Worm (Caenorhabditis elegans) whole organism, young adult: ENCODE results near the gene tbc-6.

Experiments used
- B0035.1 ChIP-seq: sonication (generic microtip); optimal IDR thresholded peaks from 2 replicates; lab custom pipeline; 2016; ENCODE audit warnings: missing genetic modification characterization, mild to moderate bottlenecking, missing compliant biosample characterization, missing genotype, missing genetic modification reagents
- Y53F4B.3 ChIP-seq: fragments of 200-800 bp; sonication (Bioruptor generic); IDR thresholded peaks from 2 replicates; pipeline ENCODE4 v1.3.6; 2022; ENCODE audit warnings: missing genetic modification reagents, missing genetic modification characterization, missing compliant biosample characterization
- cebp-1 ChIP-seq, 2 experiments: fragments of 200-800 bp in 1 of 2; sonication (Bioruptor generic) in 1 of 2; sonication (generic microtip) in 1 of 2; IDR thresholded peaks in 1 of 2; optimal IDR thresholded peaks in 1 of 2; 2 replicates each; pipeline versions ENCODE4 v1.3.6 to Lab custom; 2017 to 2022; ENCODE audit warnings: missing compliant biosample characterization in 2 of 2, missing genetic modification characterization in 2 of 2, mild to moderate bottlenecking in 1 of 2, missing genetic modification reagents in 1 of 2, moderate library complexity in 1 of 2
- ceh-100 ChIP-seq: fragments of 200-800 bp; sonication (Bioruptor generic); IDR thresholded peaks from 2 replicates; pipeline ENCODE4 v1.3.6; 2022; ENCODE audit warnings: missing genetic modification reagents, missing genetic modification characterization, missing compliant biosample characterization
- ceh-91 ChIP-seq: fragments of 200-800 bp; sonication (Bioruptor generic); IDR thresholded peaks from 2 replicates; pipeline ENCODE4 v1.3.6; 2022; ENCODE audit warnings: missing genetic modification reagents, missing genetic modification characterization, missing compliant biosample characterization
- hmg-20 ChIP-seq: fragments of 200-800 bp; sonication (Bioruptor generic); IDR thresholded peaks from 2 replicates; pipeline ENCODE4 v1.3.6; 2022; ENCODE audit warnings: missing genetic modification reagents, missing genetic modification characterization, missing compliant biosample characterization
- madf-8 ChIP-seq: fragments of 200-800 bp; sonication (Bioruptor generic); conservative IDR thresholded peaks from 2 replicates; pipeline ENCODE4 v1.3.6; 2022; ENCODE audit warnings: missing genetic modification reagents, missing genetic modification characterization, missing compliant biosample characterization
- mel-28 ChIP-seq: sonication (generic microtip); optimal IDR thresholded peaks from 2 replicates; lab custom pipeline; 2016; ENCODE audit warnings: borderline replicate concordance, mild to moderate bottlenecking, missing genetic modification characterization, missing compliant biosample characterization
- nfya-1 ChIP-seq: sonication (generic microtip); optimal IDR thresholded peaks from 2 replicates; lab custom pipeline; 2017; ENCODE audit warnings: antibody characterized with exemption, missing compliant biosample characterization, missing genetic modification characterization, borderline replicate concordance; ENCODE audit not compliant: insufficient read depth
- nhr-90 ChIP-seq: sonication (generic microtip); optimal IDR thresholded peaks from 2 replicates; lab custom pipeline; 2016; ENCODE audit warnings: missing genotype, mild to moderate bottlenecking, missing genetic modification characterization, missing compliant biosample characterization
- snpc-4 ChIP-seq, 5 experiments: fragments of 150-350 bp in 1 of 5; sonication (generic microtip) in 4 of 5; optimal IDR thresholded peaks; 2 replicates each; lab custom pipeline; 2014 to 2018; ENCODE audit warnings: missing genetic modification characterization in 5 of 5, missing biosample characterization in 3 of 5, antibody characterized with exemption in 2 of 5, mild to moderate bottlenecking in 2 of 5, missing compliant biosample characterization in 2 of 5, missing genotype in 2 of 5, moderate library complexity in 2 of 5, missing genetic modification reagents in 1 of 5
- tbx-9 ChIP-seq: sonication (generic microtip); optimal IDR thresholded peaks from 2 replicates; lab custom pipeline; 2016; ENCODE audit warnings: borderline replicate concordance, missing genetic modification characterization, inconsistent platforms, missing compliant biosample characterization
- unc-62 ChIP-seq: fragments of 150-350 bp; optimal IDR thresholded peaks from 2 replicates; lab custom pipeline; 2014; ENCODE audit warnings: missing biosample characterization, missing genetic modification reagents, missing genetic modification characterization
- xnd-1 ChIP-seq: sonication (generic microtip); optimal IDR thresholded peaks from 2 replicates; lab custom pipeline; 2016; ENCODE audit warnings: missing genotype, missing genetic modification reagents, missing genetic modification characterization, missing compliant biosample characterization

DNA sequence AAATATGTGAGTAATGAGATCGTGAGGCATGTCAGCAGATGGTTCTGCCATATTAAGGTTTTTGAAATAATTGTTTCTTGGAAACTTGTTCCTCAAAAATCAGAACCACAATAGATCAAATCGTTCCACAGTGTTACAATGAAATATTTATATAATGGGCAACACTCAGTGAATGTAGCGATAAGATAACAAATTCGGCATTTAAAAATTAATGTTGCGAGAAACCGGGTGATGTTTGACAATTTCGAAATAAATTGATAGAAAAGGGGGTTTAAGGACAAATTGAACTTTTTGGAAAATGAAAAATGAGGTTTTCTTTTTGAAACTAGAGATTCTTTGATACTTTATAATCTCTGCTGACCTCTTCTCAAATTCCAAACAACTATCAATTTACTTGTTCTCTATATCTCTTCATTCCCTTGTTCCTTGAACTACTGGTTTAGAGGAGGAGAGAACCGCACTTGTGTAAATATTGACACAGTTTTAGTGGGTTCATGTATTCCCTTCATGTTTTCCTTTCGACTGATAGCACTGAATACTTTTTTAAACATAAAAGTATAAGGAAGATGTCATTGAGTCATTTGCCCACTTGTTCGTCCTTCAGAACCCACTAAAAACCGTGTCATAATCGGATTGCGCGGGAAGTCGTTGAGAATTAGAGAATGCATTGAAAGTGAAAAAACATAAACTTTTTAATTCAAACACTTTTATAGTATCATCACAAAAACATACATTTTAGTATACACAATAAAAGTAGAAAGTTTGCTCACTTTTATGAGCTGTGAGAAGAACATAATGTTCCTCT lies 11.0 kb upstream of the tbc-6 start:
- TF ChIP-seq Y53F4B.3 (GFP tag; lab: Robert Waterston, UW): no peak
- no peak for TF ChIP-seq madf-8 (GFP tag; lab: Robert Waterston, UW)
- TF ChIP-seq hmg-20 (GFP tag; lab: Robert Waterston, UW): no peak
- no peak for TF ChIP-seq xnd-1 (tag; lab: Kevin White, UChicago)
- TF ChIP-seq B0035.1 (tag; lab: Kevin White, UChicago): no peak
- TF ChIP-seq snpc-4 (GFP tag; optimal IDR thresholded peaks at IDR 0.05; lab: Kevin White, UChicago): no peak
- no peak for TF ChIP-seq snpc-4 (tag; optimal IDR thresholded peaks at IDR 0.05; lab: Kevin White, UChicago)
- no peak for TF ChIP-seq mel-28
- no peak for TF ChIP-seq ceh-91
- no peak for TF ChIP-seq nfya-1 (tag; lab: Kevin White, UChicago)
- no peak for TF ChIP-seq tbx-9 (tag; lab: Kevin White, UChicago)
- no peak for TF ChIP-seq ceh-100
- TF ChIP-seq unc-62 (GFP tag; lab: Kevin White, UChicago): no peak
- TF ChIP-seq nhr-90: no peak
- no peak for TF ChIP-seq cebp-1 (GFP tag; IDR thresholded peaks at IDR 0.05; lab: Robert Waterston, UW)
- TF ChIP-seq cebp-1 (tag; optimal IDR thresholded peaks at IDR 0.05; lab: Kevin White, UChicago): peak; percentile 39
